Worm (Caenorhabditis elegans): ENCODE measurements around the gene K12B6.9.

Gene K12B6.9

DNA sequence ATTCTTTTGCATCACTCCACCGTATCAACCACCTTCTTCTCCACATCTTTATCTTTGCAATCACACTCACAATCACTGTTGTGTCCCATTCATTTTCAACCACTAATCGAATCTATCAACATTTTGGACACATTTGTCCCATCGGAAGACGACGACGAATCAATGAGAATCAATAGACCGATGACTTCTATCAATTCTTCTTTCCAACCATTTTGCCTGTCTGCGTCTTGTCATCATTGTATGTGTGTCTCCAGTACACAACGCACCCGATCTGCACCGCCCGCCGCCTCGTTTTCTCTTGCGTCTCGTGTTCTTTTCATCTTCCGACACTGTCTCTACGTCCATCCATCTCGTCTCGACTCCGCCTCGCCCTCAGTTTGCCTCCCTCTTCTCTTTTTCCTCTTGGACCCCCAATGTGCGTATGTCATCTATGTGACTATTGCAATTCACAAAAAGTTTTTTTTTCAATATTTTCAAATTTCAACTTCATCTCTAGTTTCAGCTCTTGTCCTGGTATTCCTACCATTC is 45.9 kb downstream of the K12B6.9 start, which contains the start of gene dmd-7:
TSS of gene dmd-7 (plus strand) at position 478 of the 528 bp plus-strand sequence.
- TF ChIP-seq hlh-30 (tag; optimal IDR thresholded peaks at IDR 0.05; ENCODE audit: insufficient read depth) (peak; percentile 93), ztf-7 (tag; optimal IDR thresholded peaks at IDR 0.05) (no peak), Y48G9A.11 (GFP tag; IDR thresholded peaks at IDR 0.05) (no peak), lin-29 (GFP tag; IDR thresholded peaks at IDR 0.05) (0 out of 2 replicates have a peak, but pooled peaks have one; percentile 14), ceh-28 (tag; optimal IDR thresholded peaks at IDR 0.05) (peak; percentile 36), aha-1 (tag) (peak; percentile 99), madf-9 (GFP tag; conservative IDR thresholded peaks at IDR 0.05) (peak; percentile 49; the same call in 1 of the 2 replicates), snpc-1.2 (GFP tag; IDR thresholded peaks at IDR 0.05) (no peak), daf-8 (GFP tag; IDR thresholded peaks at IDR 0.05) (no peak), F49E8.2 (tag; optimal IDR thresholded peaks at IDR 0.05; ENCODE audit: borderline replicate concordance) (no peak), lin-13 (GFP tag; optimal IDR thresholded peaks at IDR 0.05) (peak; percentile 68), ceh-32 (tag; optimal IDR thresholded peaks at IDR 0.05; ENCODE audit: poor library complexity) (no peak), aly-2 (tag; optimal IDR thresholded peaks at IDR 0.05) (no peak), lin-39 (tag; optimal IDR thresholded peaks at IDR 0.05) (no peak), ZK546.5 (tag; optimal IDR thresholded peaks at IDR 0.05) (no peak), F37D6.2 (tag; optimal IDR thresholded peaks at IDR 0.05) (peak; percentile 8), nhr-102 (tag; optimal IDR thresholded peaks at IDR 0.05) (peak; percentile 69), F44E2.7 (GFP tag; IDR thresholded peaks at IDR 0.05) (no peak), duxl-1 (tag; optimal IDR thresholded peaks at IDR 0.05; ENCODE audit: poor library complexity) (no peak), vab-7 (GFP tag; IDR thresholded peaks at IDR 0.05) (no peak), fkh-10 (GFP tag; optimal IDR thresholded peaks at IDR 0.05) (no peak), nhr-25 (tag; optimal IDR thresholded peaks at IDR 0.05; ENCODE audit: borderline replicate concordance, insufficient read depth) (peak; percentile 94), hmg-1.1 (GFP tag; IDR thresholded peaks at IDR 0.05) (peak; percentile 84), nhr-111 (GFP tag; optimal IDR thresholded peaks at IDR 0.05) (no peak), mdt-29 (GFP tag; IDR thresholded peaks at IDR 0.05) (0 out of 2 replicates have a peak, but pooled peaks have one; percentile 50), spr-1 (tag; optimal IDR thresholded peaks at IDR 0.05) (peak; percentile 59), hlh-11 (tag; optimal IDR thresholded peaks at IDR 0.05) (peak; percentile 96), Y5F2A.4 (GFP tag; optimal IDR thresholded peaks at IDR 0.05) (no peak), dpl-1 (GFP tag; optimal IDR thresholded peaks at IDR 0.05) (peak; percentile 25), ZK337.2 (GFP tag; IDR thresholded peaks at IDR 0.05) (no peak), attf-4 (tag; optimal IDR thresholded peaks at IDR 0.05) (no peak), mxl-3 (GFP tag; optimal IDR thresholded peaks at IDR 0.05) (peak; percentile 86), arid-1 (GFP tag; conservative IDR thresholded peaks at IDR 0.05) (no peak), egl-43 (GFP tag; IDR thresholded peaks at IDR 0.05) (0 out of 2 replicates have a peak, but pooled peaks have one; percentile 14), php-3 (GFP tag; IDR thresholded peaks at IDR 0.05) (no peak), zfp-2 (tag; optimal IDR thresholded peaks at IDR 0.05) (no peak), madf-5 (GFP tag; IDR thresholded peaks at IDR 0.05) (no peak), lin-15B (tag; optimal IDR thresholded peaks at IDR 0.05) (no peak), spr-3 (GFP tag; optimal IDR thresholded peaks at IDR 0.05) (no peak), lin-1 (GFP tag; IDR thresholded peaks at IDR 0.05) (peak; percentile 75; the same call in 1 of the 2 replicates), F10B5.3 (tag; optimal IDR thresholded peaks at IDR 0.05) (no peak), zip-2 (tag; optimal IDR thresholded peaks at IDR 0.05) (no peak), nhr-76 (tag; optimal IDR thresholded peaks at IDR 0.05) (peak; percentile 63), fos-1 (tag; optimal IDR thresholded peaks at IDR 0.05) (no peak), lin-38 (GFP tag; IDR thresholded peaks at IDR 0.05) (no peak), mdl-1 (tag; optimal IDR thresholded peaks at IDR 0.05) (peak; percentile 81 to 95), nhr-48 (tag; optimal IDR thresholded peaks at IDR 0.05) (peak; percentile 100), nhr-10 (tag; optimal IDR thresholded peaks at IDR 0.05) (peak; percentile 90), T20F7.1 (GFP tag; optimal IDR thresholded peaks at IDR 0.05) (no peak), daf-19 (GFP tag; conservative IDR thresholded peaks at IDR 0.05) (no peak), R02D3.7 (tag; optimal IDR thresholded peaks at IDR 0.05) (no peak)

Measured in whole organism, L4 larva.